Fruit fly (Drosophila melanogaster) whole organism, pupa: ENCODE results near the gene CG31275.

Source experiments
- CG10348 ChIP-seq: fragments of 200-800 bp; sonication (Bioruptor generic); IDR thresholded peaks from 2 replicates; pipeline ENCODE4 v1.3.6; 2022; ENCODE audit warnings: missing biosample characterization, missing genetic modification characterization
- CG12605 ChIP-seq: fragments of 200-800 bp; sonication (Bioruptor generic); IDR thresholded peaks from 2 replicates; pipeline ENCODE4 v1.3.6; 2022; ENCODE audit warnings: missing biosample characterization, missing genetic modification characterization
- CG13204 ChIP-seq: fragments of 200-800 bp; sonication (Bioruptor generic); optimal IDR thresholded peaks from 2 replicates; lab custom pipeline; 2018; ENCODE audit warnings: missing biosample characterization, mild to moderate bottlenecking, missing genetic modification characterization, moderate library complexity
- CG14655 ChIP-seq: fragments of 200-800 bp; sonication (Bioruptor generic); optimal IDR thresholded peaks from 3 replicates; lab custom pipeline; 2017; ENCODE audit warnings: mild to moderate bottlenecking, missing biosample characterization, missing genetic modification reagents, missing genetic modification characterization
- CG15710 ChIP-seq: fragments of 200-800 bp; sonication (Bioruptor generic); optimal IDR thresholded peaks from 2 replicates; lab custom pipeline; 2018; ENCODE audit warnings: missing biosample characterization, mild to moderate bottlenecking, missing genetic modification characterization, moderate library complexity
- CG17806 ChIP-seq: fragments of 200-800 bp; sonication (Bioruptor generic); optimal IDR thresholded peaks from 2 replicates; lab custom pipeline; 2018; ENCODE audit warnings: missing biosample characterization, mild to moderate bottlenecking, missing genetic modification characterization, moderate library complexity
- CG32121 ChIP-seq: fragments of 200-800 bp; sonication (Bioruptor generic); IDR thresholded peaks from 2 replicates; pipeline ENCODE4 v1.3.6; 2022; ENCODE audit warnings: missing biosample characterization, missing genetic modification characterization
- CG34367 ChIP-seq: fragments of 200-800 bp; sonication (Bioruptor generic); optimal IDR thresholded peaks from 2 replicates; lab custom pipeline; 2018; ENCODE audit warnings: missing biosample characterization, mild to moderate bottlenecking, missing genetic modification characterization
- CG4496 ChIP-seq: fragments of 200-800 bp; sonication (Bioruptor generic); IDR thresholded peaks from 3 replicates; pipeline ENCODE4 v1.3.6; 2022; ENCODE audit warnings: missing biosample characterization, missing genetic modification characterization
- CG8159 ChIP-seq: fragments of 200-800 bp; sonication (Bioruptor generic); optimal IDR thresholded peaks from 3 replicates; lab custom pipeline; 2018; ENCODE audit warnings: missing biosample characterization, mild to moderate bottlenecking, missing genetic modification characterization, moderate library complexity
- CG8301 ChIP-seq: fragments of 200-800 bp; sonication (Bioruptor generic); optimal IDR thresholded peaks from 2 replicates; lab custom pipeline; 2018; ENCODE audit warnings: missing biosample characterization, mild to moderate bottlenecking, missing genetic modification characterization
- CG9948 ChIP-seq: fragments of 200-800 bp; sonication (Bioruptor generic); optimal IDR thresholded peaks from 2 replicates; lab custom pipeline; 2018; ENCODE audit warnings: missing biosample characterization, mild to moderate bottlenecking, missing genetic modification characterization, moderate library complexity
- D1 ChIP-seq: fragments of 200-800 bp; sonication (Bioruptor generic); optimal IDR thresholded peaks from 2 replicates; lab custom pipeline; 2018; ENCODE audit warnings: missing biosample characterization, mild to moderate bottlenecking, missing genetic modification characterization, moderate library complexity
- EcR ChIP-seq: fragments of 200-800 bp; sonication (Bioruptor generic); optimal IDR thresholded peaks from 3 replicates; lab custom pipeline; 2019; ENCODE audit warnings: missing biosample characterization, missing genetic modification characterization, mild to moderate bottlenecking, moderate library complexity, missing genetic modification reagents
- Ets98B ChIP-seq: fragments of 200-800 bp; sonication (Bioruptor generic); IDR thresholded peaks from 2 replicates; pipeline ENCODE4 v1.3.6; 2022; ENCODE audit warnings: missing biosample characterization, missing genetic modification characterization
- Pif1A ChIP-seq: fragments of 200-800 bp; sonication (Bioruptor generic); optimal IDR thresholded peaks from 3 replicates; lab custom pipeline; 2016; ENCODE audit warnings: missing biosample characterization, missing genetic modification characterization
- Pif1B ChIP-seq: fragments of 200-800 bp; sonication (Bioruptor generic); optimal IDR thresholded peaks from 3 replicates; lab custom pipeline; 2016; ENCODE audit warnings: missing biosample characterization, missing genetic modification characterization
- Snoo ChIP-seq: fragments of 200-800 bp; sonication (Bioruptor generic); optimal IDR thresholded peaks from 3 replicates; lab custom pipeline; 2017; ENCODE audit warnings: missing biosample characterization, mild to moderate bottlenecking, missing genetic modification characterization, inconsistent platforms
- fd96Ca ChIP-seq: fragments of 200-800 bp; sonication (Bioruptor generic); IDR thresholded peaks from 3 replicates; pipeline ENCODE4 v1.3.6; 2022; ENCODE audit warnings: missing biosample characterization, missing genetic modification characterization
- gl ChIP-seq: fragments of 200-800 bp; sonication (Bioruptor generic); optimal IDR thresholded peaks from 2 replicates; lab custom pipeline; 2018; ENCODE audit warnings: missing biosample characterization, mild to moderate bottlenecking, missing genetic modification characterization
- rn ChIP-seq: fragments of 200-800 bp; sonication (Bioruptor generic); IDR thresholded peaks from 2 replicates; pipeline ENCODE4 v1.3.6; 2022; ENCODE audit warnings: missing biosample characterization, missing genetic modification characterization

The CG31275 gene

DNA sequence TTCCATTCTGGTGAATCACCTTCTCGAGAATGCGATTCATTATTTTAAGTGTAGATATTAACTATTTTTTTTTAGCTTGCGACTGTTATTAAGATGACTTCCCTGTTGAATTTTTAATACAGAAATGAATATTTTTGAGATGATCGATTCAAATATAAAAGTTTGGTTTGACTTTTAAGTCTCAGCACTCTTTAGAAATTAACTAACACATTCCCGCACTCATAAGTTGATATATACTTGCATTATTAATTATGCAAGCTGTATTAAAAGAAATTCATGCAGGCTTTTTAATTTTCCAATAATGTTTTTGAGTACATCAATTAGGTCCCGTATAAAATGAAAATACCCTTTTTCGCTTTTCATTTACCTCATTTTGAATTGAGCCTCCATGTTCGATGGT, at the start of gene CG31275:
TSS of gene CG31275 (minus strand) at position 101 of the 400 bp plus-strand sequence.
- TF ChIP-seq CG4496 (no peak), Ets98B (GFP tag; lab: Robert Waterston, UW) (no peak), CG34367 (tag; lab: Kevin White, UChicago) (no peak), CG8159 (tag; lab: Kevin White, UChicago) (no peak), CG32121 (GFP tag; lab: Robert Waterston, UW) (no peak), Pif1B (GFP tag; lab: Kevin White, UChicago) (no peak), fd96Ca (GFP tag; lab: Robert Waterston, UW) (no peak), EcR (GFP tag; lab: Kevin White, UChicago) (no peak), gl (tag; lab: Kevin White, UChicago) (no peak), CG14655 (no peak), D1 (no peak), CG17806 (tag; lab: Kevin White, UChicago) (no peak), CG9948 (no peak), CG8301 (tag; lab: Kevin White, UChicago) (no peak), CG13204 (GFP tag; lab: Kevin White, UChicago) (no peak), CG10348 (GFP tag; lab: Robert Waterston, UW) (no peak), rn (no peak), CG12605 (GFP tag; lab: Robert Waterston, UW) (no peak), Snoo (tag; lab: Kevin White, UChicago) (no peak)

DNA sequence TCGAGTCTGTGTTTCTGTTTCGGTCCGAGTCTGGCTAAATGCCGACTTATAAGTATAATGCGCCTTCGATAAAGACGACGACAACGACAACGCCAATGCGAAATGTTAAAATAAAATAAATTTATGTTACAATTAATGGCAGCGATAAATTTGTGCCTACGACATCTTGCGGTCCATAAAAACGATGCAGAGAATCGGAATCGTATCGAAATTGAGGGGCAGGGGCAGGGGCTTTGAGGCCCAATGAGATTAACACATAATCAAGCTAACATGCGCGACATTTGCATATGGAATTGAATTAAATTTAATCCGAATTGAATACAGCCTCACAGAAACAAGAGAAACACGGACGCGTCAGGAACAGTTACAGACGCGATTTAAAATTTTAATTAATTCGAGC, 49.1 kb upstream of the CG31275 start:
- TF ChIP-seq CG34367 (tag; lab: Kevin White, UChicago) (no peak), CG9948 (no peak), Snoo (tag; lab: Kevin White, UChicago) (no peak), EcR (GFP tag; lab: Kevin White, UChicago) (no peak), Pif1A (GFP tag; lab: Kevin White, UChicago) (no peak), CG15710 (tag; lab: Kevin White, UChicago) (no peak), fd96Ca (GFP tag; lab: Robert Waterston, UW) (no peak), CG32121 (GFP tag; lab: Robert Waterston, UW) (no peak), rn (no peak), CG14655 (no peak), gl (tag; lab: Kevin White, UChicago) (no peak), CG10348 (GFP tag; lab: Robert Waterston, UW) (no peak), CG4496 (no peak), CG12605 (GFP tag; lab: Robert Waterston, UW) (no peak), CG8159 (tag; lab: Kevin White, UChicago) (no peak)

DNA sequence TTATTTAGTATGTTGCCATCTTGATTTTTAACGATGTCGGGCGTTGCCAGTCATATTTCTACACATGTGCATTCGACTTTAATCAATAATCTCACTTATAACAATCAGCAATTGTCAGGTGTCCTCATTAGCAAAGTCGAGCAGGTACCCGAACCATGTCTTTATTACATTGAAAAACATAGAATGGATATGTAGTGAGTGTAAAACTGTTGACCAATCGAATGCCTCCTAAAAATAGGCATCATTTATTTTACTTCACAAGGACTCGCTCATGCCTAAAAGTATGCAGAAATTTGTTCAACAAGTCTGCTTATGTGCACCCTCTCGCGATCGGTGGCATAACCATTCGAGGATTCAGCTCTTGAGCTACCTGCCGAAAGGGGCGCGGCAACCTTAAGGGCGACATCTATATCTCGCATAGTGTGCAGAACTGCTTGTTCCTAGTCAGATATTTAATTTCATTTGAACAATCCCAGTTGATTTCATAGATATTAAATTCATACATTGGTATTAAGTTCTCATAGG, 47.4 kb upstream of the CG31275 start:
- TF ChIP-seq CG9948: no peak
- no peak for TF ChIP-seq gl (tag; lab: Kevin White, UChicago)
- no peak for TF ChIP-seq CG32121 (GFP tag; lab: Robert Waterston, UW)
- no peak for TF ChIP-seq CG13204 (GFP tag; lab: Kevin White, UChicago)
- peak; percentile 59 for TF ChIP-seq CG34367 (tag; lab: Kevin White, UChicago)
- TF ChIP-seq CG4496: no peak
- TF ChIP-seq CG15710 (tag; lab: Kevin White, UChicago): peak; percentile 43
- no peak for TF ChIP-seq Ets98B (GFP tag; lab: Robert Waterston, UW)
- no peak for TF ChIP-seq CG8301 (tag; lab: Kevin White, UChicago)
- TF ChIP-seq CG8159 (tag; lab: Kevin White, UChicago): peak; percentile 30
- peak; percentile 42 for TF ChIP-seq rn
- TF ChIP-seq Pif1A (GFP tag; lab: Kevin White, UChicago): peak; percentile 11
- peak; percentile 69 for TF ChIP-seq CG14655
- TF ChIP-seq Snoo (tag; lab: Kevin White, UChicago): peak; percentile 68
- peak; percentile 78 for TF ChIP-seq D1
- no peak for TF ChIP-seq EcR (GFP tag; lab: Kevin White, UChicago)
- TF ChIP-seq fd96Ca (GFP tag; lab: Robert Waterston, UW): peak; percentile 75
- no peak for TF ChIP-seq CG17806 (tag; lab: Kevin White, UChicago)
- no peak for TF ChIP-seq Pif1B (GFP tag; lab: Kevin White, UChicago)
- TF ChIP-seq CG12605 (GFP tag; lab: Robert Waterston, UW): no peak
- TF ChIP-seq CG10348 (GFP tag; lab: Robert Waterston, UW): 0 out of 2 replicates have a peak, but pooled peaks have one; percentile 11
- TF ChIP-seq, all 21 proteins: peak for 10

DNA sequence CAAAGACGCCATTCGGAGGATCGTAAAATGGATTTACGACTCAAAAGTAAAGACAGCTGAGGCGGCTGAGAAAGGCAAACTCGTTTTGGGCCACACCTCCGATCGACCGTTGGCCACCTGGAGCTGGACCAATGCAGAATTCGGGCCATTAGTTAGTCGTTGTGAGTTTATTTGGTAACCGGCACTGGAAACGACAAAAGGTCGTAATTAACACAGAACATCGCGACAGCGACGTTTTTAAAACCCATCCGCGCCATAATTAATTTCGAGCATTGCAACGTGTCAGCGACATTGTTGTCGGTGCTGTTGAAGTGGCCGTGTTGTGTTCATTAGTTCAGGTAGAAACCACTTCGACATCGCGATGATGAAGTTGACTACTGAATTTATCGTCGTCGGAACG, 46.7 kb upstream of the CG31275 start:
- no peak for TF ChIP-seq EcR (GFP tag; lab: Kevin White, UChicago)
- TF ChIP-seq Ets98B (GFP tag; lab: Robert Waterston, UW): no peak
- no peak for TF ChIP-seq CG13204 (GFP tag; lab: Kevin White, UChicago)
- TF ChIP-seq CG8301 (tag; lab: Kevin White, UChicago): no peak
- no peak for TF ChIP-seq rn
- no peak for TF ChIP-seq Pif1B (GFP tag; lab: Kevin White, UChicago)
- TF ChIP-seq CG10348 (GFP tag; lab: Robert Waterston, UW): no peak
- no peak for TF ChIP-seq CG14655

DNA sequence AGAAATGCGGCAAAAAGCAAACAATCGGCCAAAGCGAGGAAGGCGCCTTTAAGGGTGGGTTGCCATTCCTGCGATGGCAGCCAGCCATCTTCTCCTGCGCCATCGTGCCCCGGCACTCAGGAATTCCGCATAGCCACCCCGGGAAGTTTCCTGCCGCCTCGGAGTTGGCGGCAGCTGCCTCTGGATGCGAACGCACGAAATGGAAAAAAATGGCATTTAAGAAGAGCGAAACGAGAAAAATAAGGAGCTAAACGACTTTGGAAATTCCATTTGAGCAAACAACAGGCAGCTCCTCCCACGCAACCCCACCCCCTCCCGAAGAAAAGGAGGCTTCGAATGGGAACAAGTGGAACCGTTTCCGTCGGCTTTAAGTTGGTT, 43.4 kb upstream of the CG31275 start:
- TF ChIP-seq Pif1B (GFP tag; lab: Kevin White, UChicago) (no peak), CG32121 (GFP tag; lab: Robert Waterston, UW) (no peak), rn (no peak), CG9948 (no peak)

DNA sequence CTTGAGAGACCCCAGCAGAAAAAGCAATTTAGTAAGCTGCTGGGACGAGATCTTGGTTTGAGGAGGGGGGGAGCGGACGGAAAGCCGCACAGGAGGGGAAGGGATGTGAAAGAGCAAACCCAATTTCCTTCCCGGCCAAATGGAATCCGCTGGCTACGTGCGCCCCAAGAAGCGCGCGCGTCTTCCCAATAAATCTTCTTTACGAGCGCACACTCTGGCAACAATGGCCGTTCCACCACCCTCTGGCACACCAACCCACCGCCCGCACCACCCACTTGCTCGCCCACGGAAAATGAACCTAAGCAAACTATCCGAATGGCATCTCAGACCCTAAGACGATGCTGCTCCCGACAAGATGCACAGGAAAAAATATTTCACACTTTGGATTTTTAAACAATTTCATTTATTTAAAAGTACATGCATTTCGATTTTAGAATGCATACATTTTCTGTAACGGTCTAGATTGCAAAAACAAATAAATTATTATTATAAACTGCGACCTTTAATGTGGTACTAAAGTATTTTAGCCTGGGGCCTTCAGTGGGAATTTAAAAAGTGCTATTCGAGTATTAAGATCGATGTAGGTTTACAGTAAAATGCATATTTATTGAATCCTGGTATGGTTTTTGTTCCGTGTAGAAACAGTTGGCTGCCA, 42.9 kb upstream of the CG31275 start:
- TF ChIP-seq Pif1B (GFP tag; lab: Kevin White, UChicago) (no peak), Snoo (tag; lab: Kevin White, UChicago) (no peak), CG8159 (tag; lab: Kevin White, UChicago) (no peak), D1 (no peak), CG17806 (tag; lab: Kevin White, UChicago) (no peak), CG13204 (GFP tag; lab: Kevin White, UChicago) (no peak), fd96Ca (GFP tag; lab: Robert Waterston, UW) (no peak), CG9948 (no peak), gl (tag; lab: Kevin White, UChicago) (no peak), CG32121 (GFP tag; lab: Robert Waterston, UW) (no peak), CG15710 (tag; lab: Kevin White, UChicago) (no peak), EcR (GFP tag; lab: Kevin White, UChicago) (no peak), Ets98B (GFP tag; lab: Robert Waterston, UW) (no peak), rn (no peak), CG10348 (GFP tag; lab: Robert Waterston, UW) (no peak), CG4496 (no peak), CG34367 (tag; lab: Kevin White, UChicago) (no peak)
